Worm (Caenorhabditis elegans): Measurements from ENCODE around the gene F36F12.1.

F36F12.1 gene

ce11 chrV:2055765-2056504, 47.1 kb downstream of the F36F12.1 start:
- no peak for TF ChIP-seq ceh-63 (GFP tag; optimal IDR thresholded peaks at IDR 0.05)
- TF ChIP-seq unc-30 (tag; optimal IDR thresholded peaks at IDR 0.05), result no peak
- no peak for TF ChIP-seq nhr-19 (GFP tag; conservative IDR thresholded peaks at IDR 0.05)
- no peak for TF ChIP-seq ama-1 (optimal IDR thresholded peaks at IDR 0.05)
- TF ChIP-seq zag-1 (tag; optimal IDR thresholded peaks at IDR 0.05), result no peak
- no peak for TF ChIP-seq skn-1 (tag; optimal IDR thresholded peaks at IDR 0.05)
- no peak for TF ChIP-seq nhr-237 (tag; optimal IDR thresholded peaks at IDR 0.05)
- TF ChIP-seq lin-15B (tag; optimal IDR thresholded peaks at IDR 0.05), result no peak
- peak; percentile 33 for TF ChIP-seq snu-23 (GFP tag; optimal IDR thresholded peaks at IDR 0.05)
- TF ChIP-seq C34B4.2 (tag; optimal IDR thresholded peaks at IDR 0.05), result no peak
- no peak for TF ChIP-seq aha-1 (tag; optimal IDR thresholded peaks at IDR 0.05)
- TF ChIP-seq efl-3 (GFP tag; optimal IDR thresholded peaks at IDR 0.05), result no peak
- no peak for TF ChIP-seq jun-1 (tag; optimal IDR thresholded peaks at IDR 0.05)
- no peak for TF ChIP-seq aly-2 (tag; optimal IDR thresholded peaks at IDR 0.05)
- TF ChIP-seq nhr-77 (tag; optimal IDR thresholded peaks at IDR 0.05), result no peak
- peak; percentile 60 for TF ChIP-seq F16B12.6 (tag; optimal IDR thresholded peaks at IDR 0.05)
- peak; percentile 87 for TF ChIP-seq lin-14 (GFP tag; optimal IDR thresholded peaks at IDR 0.05)
- peak; percentile 8 for TF ChIP-seq nhr-71 (tag; optimal IDR thresholded peaks at IDR 0.05)
- no peak for TF ChIP-seq unc-62 (GFP tag; optimal IDR thresholded peaks at IDR 0.05)
- peak; percentile 33 for TF ChIP-seq nhr-20 (tag; optimal IDR thresholded peaks at IDR 0.05)
- peak; percentile 17 to 19 for TF ChIP-seq efl-1 (optimal IDR thresholded peaks at IDR 0.05)
- TF ChIP-seq efl-1 (GFP tag; optimal IDR thresholded peaks at IDR 0.05 in 1 of 2), result no peak
- TF ChIP-seq lir-3 (tag; optimal IDR thresholded peaks at IDR 0.05; ENCODE audit: poor library complexity), result no peak
- TF ChIP-seq fkh-8 (tag; optimal IDR thresholded peaks at IDR 0.05), result peak; percentile 15
- peak; percentile 12 for TF ChIP-seq elt-2 (tag; optimal IDR thresholded peaks at IDR 0.05)
- peak; percentile 47 for TF ChIP-seq blmp-1 (tag; optimal IDR thresholded peaks at IDR 0.05)
- TF ChIP-seq Y116A8C.19 (tag; optimal IDR thresholded peaks at IDR 0.05; ENCODE audit: borderline replicate concordance), result no peak
- TF ChIP-seq nhr-12 (tag; optimal IDR thresholded peaks at IDR 0.05), result no peak
- TF ChIP-seq sup-37 (GFP tag; optimal IDR thresholded peaks at IDR 0.05), result no peak
- TF ChIP-seq swsn-7 (tag; optimal IDR thresholded peaks at IDR 0.05), result no peak
- peak; percentile 17 for TF ChIP-seq mep-1 (tag; optimal IDR thresholded peaks at IDR 0.05)
- peak; percentile 15 for TF ChIP-seq dsc-1 (tag; optimal IDR thresholded peaks at IDR 0.05)
- no peak for TF ChIP-seq hlh-17 (GFP tag; optimal IDR thresholded peaks at IDR 0.05; ENCODE audit: borderline replicate concordance)
- no peak for TF ChIP-seq nhr-84 (tag; optimal IDR thresholded peaks at IDR 0.05)
- no peak for TF ChIP-seq nhr-11 (tag; optimal IDR thresholded peaks at IDR 0.05)
- no peak for TF ChIP-seq hlh-4 (tag; optimal IDR thresholded peaks at IDR 0.05)
- no peak for TF ChIP-seq nhr-47 (tag; optimal IDR thresholded peaks at IDR 0.05)
- no peak for TF ChIP-seq sptf-1 (tag; optimal IDR thresholded peaks at IDR 0.05)
- no peak for TF ChIP-seq rnt-1 (tag; optimal IDR thresholded peaks at IDR 0.05)
- TF ChIP-seq lin-35 (GFP tag; optimal IDR thresholded peaks at IDR 0.05), result no peak
- peak; percentile 56 for TF ChIP-seq nhr-85 (tag)
- TF ChIP-seq nhr-76 (tag; optimal IDR thresholded peaks at IDR 0.05), result no peak
- TF ChIP-seq pag-3 (tag; optimal IDR thresholded peaks at IDR 0.05; ENCODE audit: borderline replicate concordance, insufficient read depth), result no peak
- TF ChIP-seq elt-3 (tag; optimal IDR thresholded peaks at IDR 0.05), result no peak
- no peak for TF ChIP-seq unc-130 (tag; optimal IDR thresholded peaks at IDR 0.05)
- peak in 1 of 2 experiments; percentile 20 for TF ChIP-seq lsy-2 (tag; optimal IDR thresholded peaks at IDR 0.05)
- no peak for TF ChIP-seq irx-1 (tag; optimal IDR thresholded peaks at IDR 0.05)
- TF ChIP-seq unc-86 (tag; optimal IDR thresholded peaks at IDR 0.05), result no peak
- no peak for TF ChIP-seq mdl-1 (tag; optimal IDR thresholded peaks at IDR 0.05)
